Worm (Caenorhabditis elegans) whole organism, late embryonic: ENCODE measurements around the gene ZK470.4.

Experiments used
- C08G9.2 ChIP-seq: sonication (generic microtip); optimal IDR thresholded peaks from 2 replicates; lab custom pipeline; 2016; ENCODE audit warnings: mild to moderate bottlenecking, missing genetic modification characterization, moderate library complexity, missing compliant biosample characterization
- C38D4.7 ChIP-seq: fragments of 200-800 bp; sonication (Bioruptor generic); optimal IDR thresholded peaks from 2 replicates; lab custom pipeline; 2018; ENCODE audit warnings: mild to moderate bottlenecking, missing genetic modification characterization, moderate library complexity, missing compliant biosample characterization
- F13H6.1 ChIP-seq: sonication (generic microtip); optimal IDR thresholded peaks from 2 replicates; lab custom pipeline; 2016; ENCODE audit warnings: missing genetic modification characterization, missing compliant biosample characterization
- K02D7.2 ChIP-seq: sonication (generic microtip); optimal IDR thresholded peaks from 2 replicates; lab custom pipeline; 2017; ENCODE audit warnings: mild to moderate bottlenecking, missing genetic modification characterization, missing compliant biosample characterization
- T23F11.4 ChIP-seq: fragments of 200-800 bp; sonication (Bioruptor generic); optimal IDR thresholded peaks from 2 replicates; lab custom pipeline; 2018; ENCODE audit warnings: mild to moderate bottlenecking, missing genetic modification characterization, missing compliant biosample characterization
- Y22D7AL.16 ChIP-seq: sonication (generic microtip); optimal IDR thresholded peaks from 2 replicates; lab custom pipeline; 2016; ENCODE audit warnings: missing genetic modification characterization, missing compliant biosample characterization
- ahr-1 ChIP-seq: sonication (generic microtip); optimal IDR thresholded peaks from 2 replicates; lab custom pipeline; 2016; ENCODE audit warnings: missing genetic modification characterization, missing compliant biosample characterization
- ama-1 ChIP-seq: fragments of 150-350 bp; optimal IDR thresholded peaks from 2 replicates; lab custom pipeline; 2014
- ceh-14 ChIP-seq: sonication (generic microtip); optimal IDR thresholded peaks from 2 replicates; lab custom pipeline; 2016; ENCODE audit warnings: missing genotype, missing genetic modification characterization, missing compliant biosample characterization
- ceh-19 ChIP-seq: fragments of 200-800 bp; sonication (Bioruptor generic); optimal IDR thresholded peaks from 2 replicates; lab custom pipeline; 2018; ENCODE audit warnings: mild to moderate bottlenecking, missing genetic modification characterization, missing compliant biosample characterization
- ceh-2 ChIP-seq: sonication (generic microtip); optimal IDR thresholded peaks from 2 replicates; lab custom pipeline; 2016; ENCODE audit warnings: missing genotype, missing genetic modification characterization, missing compliant biosample characterization
- ceh-22 ChIP-seq: sonication (generic microtip); optimal IDR thresholded peaks from 2 replicates; lab custom pipeline; 2017; ENCODE audit warnings: missing biosample characterization, missing genetic modification characterization
- ceh-30 ChIP-seq: fragments of 150-350 bp; optimal IDR thresholded peaks from 2 replicates; lab custom pipeline; 2014; ENCODE audit warnings: missing biosample characterization, missing genetic modification characterization
- ceh-48 ChIP-seq: sonication (generic microtip); optimal IDR thresholded peaks from 2 replicates; lab custom pipeline; 2016; ENCODE audit warnings: missing genetic modification characterization, inconsistent platforms, missing compliant biosample characterization
- ceh-6 ChIP-seq: fragments of 200-800 bp; sonication (Bioruptor generic); optimal IDR thresholded peaks from 2 replicates; lab custom pipeline; 2018; ENCODE audit warnings: mild to moderate bottlenecking, missing genetic modification characterization, missing compliant biosample characterization
- elt-4 ChIP-seq: sonication (generic microtip); optimal IDR thresholded peaks from 2 replicates; lab custom pipeline; 2016; ENCODE audit warnings: missing genetic modification characterization, missing compliant biosample characterization
- ets-4 ChIP-seq: sonication (generic microtip); optimal IDR thresholded peaks from 2 replicates; lab custom pipeline; 2016; ENCODE audit warnings: missing genetic modification characterization, missing compliant biosample characterization
- fkh-10 ChIP-seq: fragments of 150-350 bp; optimal IDR thresholded peaks from 2 replicates; lab custom pipeline; 2014; ENCODE audit warnings: missing biosample characterization, missing genetic modification reagents, missing genetic modification characterization
- hlh-6 ChIP-seq: sonication (generic microtip); optimal IDR thresholded peaks from 2 replicates; lab custom pipeline; 2016; ENCODE audit warnings: missing genotype, missing genetic modification characterization, missing compliant biosample characterization
- hlh-8 ChIP-seq: sonication (generic microtip); optimal IDR thresholded peaks from 2 replicates; lab custom pipeline; 2016; ENCODE audit warnings: missing genotype, missing genetic modification characterization, missing compliant biosample characterization
- lim-6 ChIP-seq: sonication (generic microtip); optimal IDR thresholded peaks from 2 replicates; lab custom pipeline; 2016; ENCODE audit warnings: missing genetic modification characterization, missing compliant biosample characterization
- lin-11 ChIP-seq: fragments of 200-800 bp; sonication (Bioruptor generic); optimal IDR thresholded peaks from 2 replicates; lab custom pipeline; 2018; ENCODE audit warnings: mild to moderate bottlenecking, missing genetic modification characterization, missing compliant biosample characterization
- mec-3 ChIP-seq: sonication (generic microtip); optimal IDR thresholded peaks from 2 replicates; lab custom pipeline; 2016; ENCODE audit warnings: borderline replicate concordance, missing genetic modification characterization, missing compliant biosample characterization
- nhr-11 ChIP-seq: fragments of 150-350 bp; optimal IDR thresholded peaks from 2 replicates; lab custom pipeline; 2014; ENCODE audit warnings: missing biosample characterization, missing genetic modification characterization
- nhr-232 ChIP-seq: sonication (generic microtip); optimal IDR thresholded peaks from 2 replicates; lab custom pipeline; 2016; ENCODE audit warnings: missing genetic modification characterization, missing compliant biosample characterization
- odd-2 ChIP-seq: sonication (generic microtip); optimal IDR thresholded peaks from 2 replicates; lab custom pipeline; 2017; ENCODE audit warnings: antibody characterized with exemption, mild to moderate bottlenecking, missing genetic modification characterization, missing compliant biosample characterization
- pqm-1 ChIP-seq: sonication (generic microtip); optimal IDR thresholded peaks from 2 replicates; lab custom pipeline; 2016; ENCODE audit warnings: missing genetic modification characterization, missing compliant biosample characterization
- pros-1 ChIP-seq: fragments of 150-350 bp; optimal IDR thresholded peaks from 2 replicates; lab custom pipeline; 2014; ENCODE audit warnings: missing biosample characterization, missing genetic modification reagents, missing genetic modification characterization
- sox-2 ChIP-seq: fragments of 200-800 bp; sonication (Bioruptor generic); IDR thresholded peaks from 2 replicates; pipeline ENCODE4 v1.3.6; 2022; ENCODE audit warnings: missing genetic modification reagents, missing genetic modification characterization, missing compliant biosample characterization
- syd-9 ChIP-seq: sonication (generic microtip); optimal IDR thresholded peaks from 2 replicates; lab custom pipeline; 2016; ENCODE audit warnings: mild to moderate bottlenecking, missing genetic modification characterization, moderate library complexity, missing compliant biosample characterization
- tbx-7 ChIP-seq: sonication (generic microtip); optimal IDR thresholded peaks from 2 replicates; lab custom pipeline; 2016; ENCODE audit warnings: missing genotype, missing genetic modification characterization, missing compliant biosample characterization
- unc-42 ChIP-seq: sonication (generic microtip); optimal IDR thresholded peaks from 2 replicates; lab custom pipeline; 2016; ENCODE audit warnings: missing genotype, missing genetic modification characterization, missing compliant biosample characterization
- unc-55 ChIP-seq: sonication (generic microtip); optimal IDR thresholded peaks from 2 replicates; lab custom pipeline; 2017; ENCODE audit warnings: missing biosample characterization, missing genetic modification reagents, missing genetic modification characterization
- unc-86 ChIP-seq: sonication (generic microtip); optimal IDR thresholded peaks from 2 replicates; lab custom pipeline; 2016; ENCODE audit warnings: missing genetic modification characterization, missing compliant biosample characterization
- ztf-16 ChIP-seq: sonication (generic microtip); optimal IDR thresholded peaks from 2 replicates; lab custom pipeline; 2017; ENCODE audit warnings: missing genetic modification characterization, missing compliant biosample characterization

Gene ZK470.4

DNA sequence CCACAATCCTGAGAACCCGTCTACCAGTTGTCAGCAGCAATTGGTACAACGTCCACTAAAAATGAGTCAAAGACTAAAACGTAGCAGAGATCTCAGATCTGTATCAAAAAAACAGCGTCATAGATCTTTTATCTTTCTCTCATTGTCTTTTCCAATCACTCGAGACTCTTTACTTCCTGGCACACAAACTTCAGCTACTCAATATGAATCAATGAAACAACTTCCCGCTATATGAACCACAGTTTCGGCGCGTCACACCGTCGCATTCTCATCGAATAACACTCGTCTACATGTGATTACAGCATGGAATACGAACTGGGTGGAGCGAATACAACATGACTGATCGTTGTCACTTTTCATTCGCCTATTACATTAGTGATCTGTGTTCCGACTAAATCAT is 7.3 kb downstream of the ZK470.4 start (continued):
- TF ChIP-seq mec-3 (tag; lab: Kevin White, UChicago): no peak
- TF ChIP-seq, all 69 proteins: peak for 0

ce11 chrX:4131354-4131753 is 8.2 kb downstream of the ZK470.4 start:
- no peak for TF ChIP-seq pqm-1
- TF ChIP-seq tbx-7: no peak
- no peak for TF ChIP-seq lim-6 (tag; lab: Kevin White, UChicago)
- no peak for TF ChIP-seq ets-4 (tag; lab: Kevin White, UChicago)
- TF ChIP-seq lin-11 (tag; lab: Kevin White, UChicago): no peak
- no peak for TF ChIP-seq hlh-6 (tag; lab: Kevin White, UChicago)
- TF ChIP-seq odd-2: no peak
- TF ChIP-seq nhr-11 (tag; lab: Kevin White, UChicago): no peak
- TF ChIP-seq, all 69 proteins: peak for 0

DNA sequence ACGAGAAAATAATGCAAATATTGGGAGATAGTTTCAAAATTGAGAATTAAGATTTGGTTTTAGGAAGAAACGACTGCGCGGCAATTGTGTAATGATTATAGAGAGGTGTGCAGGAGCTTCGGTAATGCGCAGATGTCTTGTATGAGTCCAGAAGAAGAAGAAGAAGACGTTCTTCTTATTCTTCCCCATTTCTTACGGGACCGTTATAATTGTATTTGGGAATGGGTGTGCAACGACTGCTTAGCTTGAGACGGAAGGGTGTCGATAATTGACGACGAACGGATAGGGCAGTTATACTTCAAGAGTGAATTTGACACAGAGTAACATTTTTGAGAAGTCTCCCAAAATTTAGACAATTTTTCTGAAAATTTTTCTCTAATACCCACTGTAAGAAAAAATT is 10.9 kb downstream of the ZK470.4 start:
- TF ChIP-seq K02D7.2 (tag; lab: Kevin White, UChicago) (no peak), unc-42 (tag; lab: Kevin White, UChicago) (peak; percentile 57), C08G9.2 (tag; lab: Kevin White, UChicago) (no peak), ztf-16 (tag; lab: Kevin White, UChicago) (no peak), Y22D7AL.16 (tag; lab: Kevin White, UChicago) (no peak), ahr-1 (tag; lab: Kevin White, UChicago) (no peak)
- TF ChIP-seq, all 69 proteins: peak for 1

DNA sequence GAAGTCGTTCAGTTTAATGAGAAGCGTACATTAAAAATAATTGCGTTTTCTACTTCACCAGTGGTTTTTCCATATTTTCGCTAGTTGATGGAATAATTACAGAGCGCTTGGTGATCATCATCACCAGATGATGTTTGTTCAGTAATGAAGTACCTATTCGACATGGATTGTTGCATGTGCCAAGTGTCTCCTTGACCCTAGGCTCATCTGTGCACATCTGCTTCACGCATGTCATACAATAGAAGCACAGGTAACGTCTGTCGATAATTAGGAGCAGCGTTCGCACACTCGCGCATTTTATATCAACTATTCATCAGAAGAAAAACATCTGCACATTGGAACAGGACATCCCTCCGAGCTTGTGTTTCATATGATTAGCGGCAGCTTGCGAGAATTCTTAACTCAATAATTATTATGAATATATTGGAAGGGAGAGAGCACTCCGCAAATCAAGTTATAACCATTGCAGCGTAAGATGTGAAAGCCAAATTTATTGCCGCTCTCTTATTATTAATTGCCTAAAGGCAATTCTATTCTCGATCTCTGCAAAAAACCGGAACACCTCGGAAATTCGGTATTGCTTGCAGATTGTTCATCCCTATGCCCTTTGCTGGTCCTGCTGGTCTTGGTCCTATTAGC is 14.3 kb downstream of the ZK470.4 start:
- TF ChIP-seq lim-6 (tag; lab: Kevin White, UChicago) (peak; percentile 2), unc-42 (tag; lab: Kevin White, UChicago) (peak; percentile 94), ama-1 (lab: Kevin White, UChicago) (no peak)

DNA sequence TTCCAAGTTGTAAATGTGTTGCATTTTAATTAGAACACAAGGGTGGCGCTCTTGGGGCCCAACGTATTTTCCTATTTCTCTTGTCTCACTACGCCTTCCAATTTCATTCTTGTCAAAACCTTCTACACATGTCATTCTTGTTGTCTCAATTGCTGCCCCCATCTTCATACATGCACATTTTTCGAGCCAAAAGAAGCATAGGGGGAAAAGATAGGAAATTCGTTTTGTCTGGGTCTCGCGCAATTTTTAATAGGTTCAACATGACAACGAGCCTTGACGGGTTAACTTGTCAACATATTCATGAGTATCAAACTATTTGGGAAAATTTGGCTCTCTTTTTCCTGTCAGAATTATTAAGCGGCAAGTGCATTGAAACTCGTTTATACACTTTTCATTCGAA is 16.2 kb downstream of the ZK470.4 start:
- TF ChIP-seq tbx-7 (no peak), hlh-8 (no peak), syd-9 (tag; lab: Kevin White, UChicago) (no peak), pros-1 (tag; lab: Kevin White, UChicago) (no peak), fkh-10 (GFP tag; lab: Kevin White, UChicago) (no peak), ceh-19 (no peak), odd-2 (no peak), C08G9.2 (tag; lab: Kevin White, UChicago) (no peak), sox-2 (GFP tag; lab: Robert Waterston, UW) (no peak), F13H6.1 (no peak), lim-6 (tag; lab: Kevin White, UChicago) (no peak), ceh-6 (GFP tag; lab: Kevin White, UChicago) (no peak), nhr-232 (tag; lab: Kevin White, UChicago) (no peak), unc-86 (tag; lab: Kevin White, UChicago) (no peak), unc-42 (tag; lab: Kevin White, UChicago) (peak; percentile 52), unc-55 (GFP tag; lab: Kevin White, UChicago) (peak; percentile 38), elt-4 (no peak), ceh-48 (tag; lab: Kevin White, UChicago) (no peak), ceh-22 (no peak), T23F11.4 (no peak), C38D4.7 (GFP tag; lab: Kevin White, UChicago) (no peak), ceh-30 (tag; lab: Kevin White, UChicago) (no peak), ceh-2 (tag; lab: Kevin White, UChicago) (no peak), ceh-14 (tag; lab: Kevin White, UChicago) (peak; percentile 23)
